Worm (Caenorhabditis elegans) whole organism, L4 larva: Measurements from ENCODE around the gene hrpa-2.
A peak's percentile ranks its signal among the peaks of the same experiment; 100 is the strongest.

Source experiments
- daf-16 ChIP-seq, 3 experiments: sonication (generic microtip); optimal IDR thresholded peaks; 2 replicates each; lab custom pipeline; 2016 to 2017; ENCODE audit warnings: missing genetic modification characterization in 3 of 3, missing genetic modification reagents in 3 of 3, mild to moderate bottlenecking in 2 of 3, missing compliant biosample characterization in 2 of 3, missing biosample characterization in 1 of 3, moderate library complexity in 1 of 3
- dve-1 ChIP-seq: sonication (generic microtip); optimal IDR thresholded peaks from 2 replicates; lab custom pipeline; 2017; ENCODE audit warnings: antibody characterized with exemption, mild to moderate bottlenecking, missing genetic modification characterization, missing compliant biosample characterization; ENCODE audit not compliant: insufficient read depth
- unc-130 ChIP-seq: sonication (generic microtip); optimal IDR thresholded peaks from 2 replicates; lab custom pipeline; 2016; ENCODE audit warnings: missing genetic modification reagents, missing genetic modification characterization, missing compliant biosample characterization
- unc-62 ChIP-seq, 3 experiments: fragments of 150-350 bp in 1 of 3; sonication (generic microtip); optimal IDR thresholded peaks in 2 of 3; peaks in 1 of 3; 1 replicate in 1 of 3; 2 replicates in 2 of 3; lab custom pipeline; 2014 to 2017; ENCODE audit warnings: missing biosample characterization in 3 of 3, missing genetic modification characterization in 3 of 3, missing genetic modification reagents in 3 of 3, missing genotype in 1 of 3

Gene hrpa-2

ce11 chrX:5268062-5268461, 51.9 kb downstream of the hrpa-2 start:
- peak in 1 of 2 experiments; percentile 97 for TF ChIP-seq unc-62 (GFP tag; optimal IDR thresholded peaks at IDR 0.05 in 1 of 2; lab: Kevin White, UChicago)
- no peak for TF ChIP-seq unc-62 (tag; optimal IDR thresholded peaks at IDR 0.05; lab: Kevin White, UChicago)
- no peak for TF ChIP-seq daf-16 (GFP tag; optimal IDR thresholded peaks at IDR 0.05; lab: Kevin White, UChicago)
- peak; percentile 70 for TF ChIP-seq daf-16 (tag; optimal IDR thresholded peaks at IDR 0.05; lab: Kevin White, UChicago)
- peak; percentile 10 for TF ChIP-seq dve-1 (tag; lab: Kevin White, UChicago)
- TF ChIP-seq unc-130 = no peak
